Fruit fly (Drosophila melanogaster) whole organism, embryonic: ENCODE measurements around the gene CG14024.

ENCODE experiments used
- Adf1 ChIP-seq: fragments of 200-800 bp; sonication (Bioruptor generic); IDR thresholded peaks from 2 replicates; pipeline ENCODE4 v1.3.6; 2022; ENCODE audit warnings: missing biosample characterization, missing genetic modification characterization
- Blimp-1 ChIP-seq: fragments of 200-800 bp; sonication (Bioruptor generic); optimal IDR thresholded peaks from 3 replicates; lab custom pipeline; 2018; ENCODE audit warnings: missing biosample characterization, missing genetic modification characterization, mild to moderate bottlenecking, moderate library complexity, missing genetic modification reagents
- CG1024 ChIP-seq: fragments of 200-800 bp; sonication (Bioruptor generic); IDR thresholded peaks from 2 replicates; pipeline ENCODE4 v1.3.6; 2022; ENCODE audit warnings: missing biosample characterization, missing genetic modification characterization
- CG13296 ChIP-seq: fragments of 200-800 bp; sonication (Bioruptor generic); optimal IDR thresholded peaks from 3 replicates; lab custom pipeline; 2018; ENCODE audit warnings: missing biosample characterization, mild to moderate bottlenecking, missing genetic modification characterization
- CG14965 ChIP-seq: fragments of 200-800 bp; sonication (Bioruptor generic); optimal IDR thresholded peaks from 2 replicates; lab custom pipeline; 2016; ENCODE audit warnings: missing biosample characterization, missing genetic modification characterization, borderline replicate concordance
- CG17385 ChIP-seq: fragments of 200-800 bp; sonication (Bioruptor generic); optimal IDR thresholded peaks from 3 replicates; lab custom pipeline; 2018; ENCODE audit warnings: missing biosample characterization, mild to moderate bottlenecking, missing genetic modification characterization
- CG2129 ChIP-seq: fragments of 200-800 bp; sonication (Bioruptor generic); IDR thresholded peaks from 2 replicates; pipeline ENCODE4 v1.3.6; 2022; ENCODE audit warnings: missing biosample characterization, missing genetic modification characterization; ENCODE audit not compliant: partially characterized antibody
- CG2199 ChIP-seq: fragments of 200-800 bp; sonication (Bioruptor generic); IDR thresholded peaks from 3 replicates; pipeline ENCODE4 v1.3.6; 2022; ENCODE audit warnings: missing biosample characterization, missing genetic modification characterization
- CG3838 ChIP-seq: fragments of 200-800 bp; sonication (Bioruptor generic); optimal IDR thresholded peaks from 3 replicates; lab custom pipeline; 2016; ENCODE audit warnings: missing biosample characterization, missing genetic modification characterization
- CG3847 ChIP-seq: fragments of 200-800 bp; sonication (Bioruptor generic); IDR thresholded peaks from 2 replicates; pipeline ENCODE4 v1.3.6; 2022; ENCODE audit warnings: missing biosample characterization, missing genetic modification characterization
- CG4360 ChIP-seq: fragments of 200-800 bp; sonication (Bioruptor generic); IDR thresholded peaks from 2 replicates; pipeline ENCODE4 v1.3.6; 2022; ENCODE audit warnings: missing biosample characterization, missing genetic modification characterization
- CG43689 ChIP-seq: fragments of 200-800 bp; sonication (Bioruptor generic); IDR thresholded peaks from 2 replicates; pipeline ENCODE4 v1.3.6; 2022; ENCODE audit warnings: missing biosample characterization, missing genetic modification characterization
- CG6175 ChIP-seq: fragments of 200-800 bp; sonication (Bioruptor generic); IDR thresholded peaks from 3 replicates; pipeline ENCODE4 v1.3.6; 2022; ENCODE audit warnings: missing biosample characterization, missing genetic modification characterization
- CG6689 ChIP-seq: fragments of 200-800 bp; sonication (Bioruptor generic); IDR thresholded peaks from 2 replicates; pipeline ENCODE4 v1.3.6; 2022; ENCODE audit warnings: missing biosample characterization, missing genetic modification characterization
- CG9609 ChIP-seq: fragments of 200-800 bp; sonication (Bioruptor generic); optimal IDR thresholded peaks from 3 replicates; lab custom pipeline; 2016; ENCODE audit warnings: missing biosample characterization, missing genetic modification characterization
- CG9876 ChIP-seq: fragments of 200-800 bp; sonication (Bioruptor generic); optimal IDR thresholded peaks from 2 replicates; lab custom pipeline; 2016; ENCODE audit warnings: missing biosample characterization, missing genetic modification characterization
- H15 ChIP-seq: fragments of 200-800 bp; sonication (Bioruptor generic); IDR thresholded peaks from 3 replicates; pipeline ENCODE4 v1.3.6; 2022; ENCODE audit warnings: missing biosample characterization, missing genetic modification characterization
- HLH3B ChIP-seq: fragments of 200-800 bp; sonication (Bioruptor generic); IDR thresholded peaks from 2 replicates; pipeline ENCODE4 v1.3.6; 2022; ENCODE audit warnings: missing biosample characterization, missing genetic modification characterization
- Hmx ChIP-seq: fragments of 200-800 bp; sonication (Bioruptor generic); optimal IDR thresholded peaks from 2 replicates; lab custom pipeline; 2016; ENCODE audit warnings: missing biosample characterization, missing genetic modification characterization
- Hr3 ChIP-seq: fragments of 200-800 bp; sonication (Bioruptor generic); optimal IDR thresholded peaks from 3 replicates; lab custom pipeline; 2016; ENCODE audit warnings: missing biosample characterization, missing genetic modification characterization
- Hr78 ChIP-seq, 2 experiments: fragments of 200-800 bp in 1 of 2; fragments of >200 bp in 1 of 2; sonication (Bioruptor generic) in 1 of 2; optimal IDR thresholded peaks; 2 replicates each; lab custom pipeline; 2017 to 2019; ENCODE audit warnings: missing biosample characterization in 2 of 2, missing genetic modification characterization in 2 of 2, mild to moderate bottlenecking in 1 of 2, moderate library complexity in 1 of 2
- Med ChIP-seq: fragments of 200-800 bp; sonication (Bioruptor generic); peaks from one replicate; lab custom pipeline; 2016; ENCODE audit warnings: missing biosample characterization, missing genetic modification characterization, mild to moderate bottlenecking, inconsistent platforms, moderate library complexity
- Taf1 ChIP-seq: fragments of 200-800 bp; sonication (Bioruptor generic); IDR thresholded peaks from 2 replicates; pipeline ENCODE4 v1.3.6; 2022; ENCODE audit warnings: missing biosample characterization, missing genetic modification characterization
- ara ChIP-seq: fragments of 200-800 bp; sonication (Bioruptor generic); IDR thresholded peaks from 2 replicates; pipeline ENCODE4 v1.3.6; 2022; ENCODE audit warnings: missing biosample characterization, missing genetic modification characterization
- chinmo ChIP-seq: fragments of 200-800 bp; sonication (Bioruptor generic); IDR thresholded peaks from 4 replicates; pipeline ENCODE4 v1.3.6; 2022; ENCODE audit warnings: missing biosample characterization, missing genetic modification characterization; ENCODE audit not compliant: partially characterized antibody
- chm ChIP-seq: fragments of 200-800 bp; sonication (Bioruptor generic); IDR thresholded peaks from 2 replicates; pipeline ENCODE4 v1.3.6; 2022; ENCODE audit warnings: missing biosample characterization, missing genetic modification characterization
- crol ChIP-seq: fragments of 200-800 bp; sonication (Bioruptor generic); IDR thresholded peaks from 2 replicates; pipeline ENCODE4 v1.3.6; 2022; ENCODE audit warnings: missing biosample characterization, missing genetic modification characterization
- dati ChIP-seq: fragments of 200-800 bp; sonication (Bioruptor generic); IDR thresholded peaks from 2 replicates; pipeline ENCODE4 v1.3.6; 2022; ENCODE audit warnings: missing biosample characterization, missing genetic modification characterization
- fd102C ChIP-seq: fragments of 200-800 bp; sonication (Bioruptor generic); optimal IDR thresholded peaks from 2 replicates; lab custom pipeline; 2018; ENCODE audit warnings: missing biosample characterization, mild to moderate bottlenecking, missing genetic modification characterization, moderate library complexity
- kni ChIP-seq: fragments of 200-800 bp; sonication (Bioruptor generic); optimal IDR thresholded peaks from 3 replicates; lab custom pipeline; 2017; ENCODE audit warnings: mild to moderate bottlenecking, missing biosample characterization, missing genetic modification reagents, missing genetic modification characterization
- luna ChIP-seq: fragments of 200-800 bp; sonication (Bioruptor generic); optimal IDR thresholded peaks from 2 replicates; lab custom pipeline; 2016; ENCODE audit warnings: missing biosample characterization, missing genetic modification characterization
- nom ChIP-seq: fragments of 200-800 bp; sonication (Bioruptor generic); optimal IDR thresholded peaks from 2 replicates; lab custom pipeline; 2017; ENCODE audit warnings: missing biosample characterization, missing genetic modification characterization, mild to moderate bottlenecking, moderate library complexity, missing genetic modification reagents
- oc ChIP-seq: fragments of 200-800 bp; sonication (Bioruptor generic); optimal IDR thresholded peaks from 2 replicates; lab custom pipeline; 2018; ENCODE audit warnings: missing biosample characterization, mild to moderate bottlenecking, missing genetic modification characterization, moderate library complexity
- pan ChIP-seq, 4 experiments: fragments of >200 bp in 3 of 4; fragments of 200-800 bp in 1 of 4; sonication (Bioruptor generic) in 1 of 4; optimal IDR thresholded peaks in 3 of 4; IDR thresholded peaks in 1 of 4; 2 replicates each; pipeline versions ENCODE4 v1.3.6 to Lab custom; 2017 to 2022; ENCODE audit warnings: missing biosample characterization in 2 of 4, missing genetic modification characterization in 2 of 4, mixed read lengths in 1 of 4
- phol ChIP-seq: fragments of 200-800 bp; sonication (Bioruptor generic); optimal IDR thresholded peaks from 3 replicates; lab custom pipeline; 2018; ENCODE audit warnings: missing biosample characterization, mild to moderate bottlenecking, missing genetic modification characterization, moderate library complexity
- rib ChIP-seq: fragments of 200-800 bp; sonication (Bioruptor generic); IDR thresholded peaks from 2 replicates; pipeline ENCODE4 v1.3.6; 2022; ENCODE audit warnings: missing biosample characterization, missing genetic modification characterization
- sens-2 ChIP-seq: fragments of 200-800 bp; sonication (Bioruptor generic); IDR thresholded peaks from 2 replicates; pipeline ENCODE4 v1.3.6; 2022; ENCODE audit warnings: missing biosample characterization, missing genetic modification characterization
- sna ChIP-seq: fragments of 200-800 bp; sonication (Bioruptor generic); IDR thresholded peaks from 2 replicates; pipeline ENCODE4 v1.3.6; 2022; ENCODE audit warnings: missing biosample characterization, missing genetic modification characterization; ENCODE audit not compliant: partially characterized antibody
- so ChIP-seq: fragments of 200-800 bp; sonication (Bioruptor generic); IDR thresholded peaks from 3 replicates; pipeline ENCODE4 v1.3.6; 2022; ENCODE audit warnings: missing biosample characterization, missing genetic modification characterization
- sr ChIP-seq: fragments of 200-800 bp; sonication (Bioruptor generic); IDR thresholded peaks from 3 replicates; pipeline ENCODE4 v1.3.6; 2022; ENCODE audit warnings: missing biosample characterization, missing genetic modification characterization
- sug ChIP-seq: fragments of 200-800 bp; optimal IDR thresholded peaks from 2 replicates; lab custom pipeline; 2019; ENCODE audit warnings: missing biosample characterization, mild to moderate bottlenecking, missing genetic modification characterization, moderate library complexity
- tap ChIP-seq: fragments of 200-800 bp; optimal IDR thresholded peaks from 3 replicates; lab custom pipeline; 2019; ENCODE audit warnings: missing biosample characterization, mild to moderate bottlenecking, missing genetic modification characterization, moderate library complexity
- toy ChIP-seq: fragments of 200-800 bp; sonication (Bioruptor generic); IDR thresholded peaks from 2 replicates; pipeline ENCODE4 v1.3.6; 2022; ENCODE audit warnings: missing biosample characterization, missing genetic modification characterization
- trh ChIP-seq: fragments of 200-800 bp; sonication (Bioruptor generic); optimal IDR thresholded peaks from 2 replicates; lab custom pipeline; 2016; ENCODE audit warnings: missing biosample characterization, missing genetic modification characterization
- vfl ChIP-seq: fragments of 200-800 bp; sonication (Bioruptor generic); optimal IDR thresholded peaks from 2 replicates; lab custom pipeline; 2016; ENCODE audit warnings: missing biosample characterization, missing genetic modification characterization
- vvl ChIP-seq: fragments of 200-800 bp; sonication (Bioruptor generic); IDR thresholded peaks from 2 replicates; pipeline ENCODE4 v1.3.6; 2022; ENCODE audit warnings: missing biosample characterization, missing genetic modification characterization
- z ChIP-seq: fragments of 200-800 bp; sonication (Bioruptor generic); IDR thresholded peaks from 3 replicates; pipeline ENCODE4 v1.3.6; 2022; ENCODE audit warnings: missing biosample characterization, missing genetic modification characterization

CG14024 gene

DNA sequence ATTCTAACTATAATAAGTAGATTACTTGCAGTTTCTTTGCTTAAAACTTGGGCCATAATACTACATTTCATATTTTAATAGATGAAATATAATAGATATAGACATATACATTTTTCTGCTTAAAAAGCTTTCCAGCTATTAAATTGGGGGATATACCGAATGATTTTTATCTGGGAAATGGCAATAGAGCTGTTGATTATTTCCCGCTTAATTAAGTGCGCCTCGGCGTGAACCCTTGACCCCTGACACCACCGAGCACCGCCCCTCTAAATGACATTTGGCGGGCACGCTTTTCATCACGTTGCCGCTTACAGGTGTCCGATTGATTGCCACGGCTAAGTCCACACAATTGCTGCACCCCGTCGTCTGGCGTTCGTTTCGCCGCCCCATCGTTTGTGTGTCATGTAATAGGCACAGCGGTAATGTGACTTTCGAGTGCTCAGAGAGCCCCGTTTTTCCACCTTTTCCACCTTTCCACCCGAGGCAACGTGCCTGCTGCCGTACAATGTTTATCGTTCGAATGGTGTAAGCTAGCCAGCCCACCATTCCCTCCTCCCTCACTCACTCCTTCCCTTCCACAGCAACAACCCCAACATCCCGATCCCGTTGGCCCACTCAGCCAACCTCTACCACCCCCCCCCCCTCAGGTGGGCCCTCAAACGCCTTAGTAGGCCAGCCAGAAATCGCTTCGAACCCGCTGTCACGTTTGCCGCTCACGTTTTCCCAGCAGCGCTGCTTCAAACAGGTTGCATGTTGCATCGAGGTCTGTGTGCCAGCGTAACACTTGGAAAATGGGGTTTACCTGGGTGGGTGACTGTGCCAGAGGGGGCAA, 13.7 kb downstream of the CG14024 start (continued):
- TF ChIP-seq CG6689 (GFP tag; lab: Robert Waterston, UW) (peak; percentile 56), Med (GFP tag; lab: Kevin White, UChicago) (peak; percentile 68), sug (tag; lab: Kevin White, UChicago) (peak; percentile 17), CG2129 (GFP tag; lab: Robert Waterston, UW) (no peak), vfl (GFP tag; lab: Kevin White, UChicago) (no peak), sna (GFP tag; lab: Robert Waterston, UW) (peak; percentile 35; the same call in 1 of the 2 replicates), CG9876 (GFP tag; lab: Kevin White, UChicago) (no peak), trh (GFP tag; lab: Kevin White, UChicago) (no peak), luna (GFP tag; lab: Kevin White, UChicago) (no peak), CG3838 (GFP tag; lab: Kevin White, UChicago) (no peak), Adf1 (no peak), Taf1 (GFP tag; lab: Robert Waterston, UW) (no peak), dati (no peak), rib (GFP tag; lab: Robert Waterston, UW) (peak; percentile 53; the same call in 1 of the 2 replicates), nom (GFP tag; lab: Kevin White, UChicago) (no peak), Hmx (GFP tag; lab: Kevin White, UChicago) (no peak), phol (tag; lab: Kevin White, UChicago) (no peak), tap (tag; lab: Kevin White, UChicago) (no peak), CG43689 (GFP tag; lab: Robert Waterston, UW) (no peak), toy (GFP tag; lab: Robert Waterston, UW) (no peak), CG3847 (GFP tag; lab: Robert Waterston, UW) (no peak), H15 (GFP tag; lab: Robert Waterston, UW) (no peak), CG17385 (GFP tag; lab: Kevin White, UChicago) (no peak), CG9609 (no peak)

dm6 chr2L:5300237-5300668, 14.4 kb downstream of the CG14024 start:
- no peak for TF ChIP-seq Hr78 (GFP tag; optimal IDR thresholded peaks at IDR 0.05; lab: Kevin White, UChicago)
- peak; percentile 19; the same call in 1 of the 2 replicates for TF ChIP-seq chm (GFP tag; lab: Robert Waterston, UW)
- peak; percentile 21 for TF ChIP-seq kni (GFP tag; lab: Kevin White, UChicago)
- peak; percentile 37; the same call in 1 of the 2 replicates for TF ChIP-seq CG1024 (GFP tag; lab: Robert Waterston, UW)
- 0 out of 4 replicates have a peak, but pooled peaks have one; percentile 53 for TF ChIP-seq chinmo (GFP tag; lab: Robert Waterston, UW)
- peak; percentile 99 for TF ChIP-seq Blimp-1 (GFP tag; lab: Kevin White, UChicago)
- peak; percentile 28; the same call in 1 of the 2 replicates for TF ChIP-seq vvl (GFP tag; lab: Robert Waterston, UW)
- peak; percentile 79; the same call in 1 of the 2 replicates for TF ChIP-seq sens-2 (GFP tag; lab: Robert Waterston, UW)
- no peak for TF ChIP-seq HLH3B (GFP tag; lab: Robert Waterston, UW)
- TF ChIP-seq ara (GFP tag; lab: Robert Waterston, UW): 0 out of 2 replicates have a peak, but pooled peaks have one; percentile 8
- no peak for TF ChIP-seq CG14965
- 0 out of 3 replicates have a peak, but pooled peaks have one; percentile 18 for TF ChIP-seq CG6175 (GFP tag; lab: Robert Waterston, UW)
- TF ChIP-seq z (GFP tag; lab: Robert Waterston, UW): 0 out of 3 replicates have a peak, but pooled peaks have one; percentile 30
- no peak for TF ChIP-seq fd102C (GFP tag; lab: Kevin White, UChicago)
- TF ChIP-seq CG17385 (GFP tag; lab: Kevin White, UChicago): peak; percentile 67
- TF ChIP-seq Hr3 (GFP tag; lab: Kevin White, UChicago): peak; percentile 27
- peak; percentile 13 for TF ChIP-seq Med (GFP tag; lab: Kevin White, UChicago)
- TF ChIP-seq CG13296 (GFP tag; lab: Kevin White, UChicago): no peak
- peak; percentile 85 for TF ChIP-seq crol (GFP tag; lab: Robert Waterston, UW)
- peak; percentile 87 for TF ChIP-seq CG4360 (GFP tag; lab: Robert Waterston, UW)
- peak; percentile 10 for TF ChIP-seq oc (tag; lab: Kevin White, UChicago)
- peak; percentile 80 for TF ChIP-seq sr
- TF ChIP-seq so (GFP tag; lab: Robert Waterston, UW): 0 out of 3 replicates have a peak, but pooled peaks have one; percentile 15
- TF ChIP-seq CG2199 (GFP tag; lab: Robert Waterston, UW): peak; percentile 67; the same call in 1 of the 3 replicates
- TF ChIP-seq pan (optimal IDR thresholded peaks at IDR 0.05; lab: Kevin White, UChicago): no peak
- peak in 1 of 2 experiments; percentile 19 for TF ChIP-seq pan (GFP tag; optimal IDR thresholded peaks at IDR 0.05 in 1 of 2, IDR thresholded peaks at IDR 0.05 in 1 of 2)
